Worm (Caenorhabditis elegans) whole organism, L2 larva: ENCODE results near the gene ins-2.
"Not testable (repeated sequence)": the region's sequence is repeated elsewhere in the genome, so short reads cannot be mapped to it uniquely, and the experiment has no call there.

Source experiments
- ZK546.5 ChIP-seq: sonication (generic microtip); optimal IDR thresholded peaks from 2 replicates; lab custom pipeline; 2017; ENCODE audit warnings: missing biosample characterization, missing genetic modification characterization
- ama-1 ChIP-seq: fragments of 150-350 bp; optimal IDR thresholded peaks from 2 replicates; lab custom pipeline; 2018; ENCODE audit warnings: inconsistent platforms
- ceh-16 ChIP-seq: fragments of 150-350 bp; optimal IDR thresholded peaks from 2 replicates; lab custom pipeline; 2014; ENCODE audit warnings: missing biosample characterization, missing genetic modification characterization
- ceh-82 ChIP-seq: fragments of 150-350 bp; optimal IDR thresholded peaks from 2 replicates; lab custom pipeline; 2014; ENCODE audit warnings: missing biosample characterization, missing genetic modification characterization
- elt-1 ChIP-seq: fragments of 150-350 bp; optimal IDR thresholded peaks from 2 replicates; lab custom pipeline; 2014; ENCODE audit warnings: missing biosample characterization, missing genetic modification characterization
- elt-3 ChIP-seq: sonication (generic microtip); optimal IDR thresholded peaks from 2 replicates; lab custom pipeline; 2017; ENCODE audit warnings: missing biosample characterization, missing genetic modification characterization
- fos-1 ChIP-seq: fragments of 150-350 bp; optimal IDR thresholded peaks from 2 replicates; lab custom pipeline; 2014; ENCODE audit warnings: missing biosample characterization, missing genetic modification characterization
- lin-39 ChIP-seq: fragments of 150-350 bp; optimal IDR thresholded peaks from 2 replicates; lab custom pipeline; 2014; ENCODE audit warnings: missing biosample characterization, missing genetic modification reagents, missing genetic modification characterization
- nhr-12 ChIP-seq: fragments of 150-350 bp; optimal IDR thresholded peaks from 2 replicates; lab custom pipeline; 2014; ENCODE audit warnings: missing biosample characterization, missing genetic modification characterization
- nhr-77 ChIP-seq: fragments of 150-350 bp; optimal IDR thresholded peaks from 2 replicates; lab custom pipeline; 2014; ENCODE audit warnings: missing biosample characterization, missing genetic modification characterization
- skn-1 ChIP-seq: sonication (generic microtip); optimal IDR thresholded peaks from 2 replicates; lab custom pipeline; 2017; ENCODE audit warnings: missing biosample characterization, missing genetic modification characterization
- unc-62 ChIP-seq: fragments of 150-350 bp; optimal IDR thresholded peaks from 2 replicates; lab custom pipeline; 2014; ENCODE audit warnings: missing biosample characterization, missing genetic modification reagents, missing genetic modification characterization

ce11 chrII:6008887-6009286 lies 20.6 kb downstream of the ins-2 start, which contains the start of gene ZK84.4:
- TF ChIP-seq nhr-12 (tag; lab: Kevin White, UChicago); lin-39 (tag; lab: Kevin White, UChicago); ama-1 (lab: Kevin White, UChicago); skn-1; ceh-82; elt-3 (tag; lab: Kevin White, UChicago); ZK546.5; nhr-77; ceh-16; unc-62 (GFP tag; lab: Kevin White, UChicago); fos-1 (tag; lab: Kevin White, UChicago); elt-1 (tag; lab: Kevin White, UChicago): not testable (repeated sequence)
